Worm (Caenorhabditis elegans) whole organism, L4 larva: ENCODE results near the gene F07F6.4.

Source experiments
- F37D6.2 ChIP-seq: sonication (generic microtip); optimal IDR thresholded peaks from 2 replicates; lab custom pipeline; 2016; ENCODE audit warnings: mild to moderate bottlenecking, missing genetic modification characterization, missing compliant biosample characterization
- F49E8.2 ChIP-seq: sonication (generic microtip); optimal IDR thresholded peaks from 2 replicates; lab custom pipeline; 2016; ENCODE audit warnings: missing compliant biosample characterization, mild to moderate bottlenecking, missing genetic modification characterization, borderline replicate concordance
- Y105C5A.15 ChIP-seq: fragments of 200-800 bp; sonication (Bioruptor generic); IDR thresholded peaks from 2 replicates; pipeline ENCODE4 v1.3.6; 2022; ENCODE audit warnings: missing genetic modification characterization, missing compliant biosample characterization
- Y48G9A.11 ChIP-seq: fragments of 200-800 bp; sonication (Bioruptor generic); IDR thresholded peaks from 2 replicates; pipeline ENCODE4 v1.3.6; 2022; ENCODE audit warnings: missing genetic modification reagents, missing genetic modification characterization, missing compliant biosample characterization
- ZK546.5 ChIP-seq, 2 experiments: sonication (generic microtip); optimal IDR thresholded peaks; 2 replicates each; lab custom pipeline; 2017; ENCODE audit warnings: missing biosample characterization in 2 of 2, missing genetic modification characterization in 2 of 2
- aha-1 ChIP-seq: fragments of 150-350 bp; peaks from one replicate; lab custom pipeline; 2014; ENCODE audit warnings: missing biosample characterization, missing genetic modification characterization
- ama-1 ChIP-seq: fragments of 150-350 bp; optimal IDR thresholded peaks from 2 replicates; lab custom pipeline; 2014; ENCODE audit warnings: inconsistent platforms, mixed read lengths
- arid-1 ChIP-seq: fragments of 200-800 bp; sonication (Bioruptor generic); conservative IDR thresholded peaks from 2 replicates; pipeline ENCODE4 v1.3.6; 2022; ENCODE audit warnings: missing genetic modification reagents, missing genetic modification characterization, missing compliant biosample characterization
- attf-4 ChIP-seq: sonication (generic microtip); optimal IDR thresholded peaks from 3 replicates; lab custom pipeline; 2017; ENCODE audit warnings: missing biosample characterization, missing genetic modification characterization
- ceh-82 ChIP-seq: sonication (generic microtip); optimal IDR thresholded peaks from 2 replicates; lab custom pipeline; 2017; ENCODE audit warnings: missing biosample characterization, missing genetic modification characterization
- ces-1 ChIP-seq: fragments of 150-350 bp; sonication (generic microtip); optimal IDR thresholded peaks from 4 replicates; lab custom pipeline; 2014; ENCODE audit warnings: missing biosample characterization, missing genetic modification reagents, missing genetic modification characterization
- cey-2 ChIP-seq: sonication (generic microtip); optimal IDR thresholded peaks from 3 replicates; lab custom pipeline; 2017; ENCODE audit warnings: missing genetic modification characterization, mild to moderate bottlenecking, missing compliant biosample characterization, antibody characterized with exemption, borderline replicate concordance; ENCODE audit not compliant: insufficient read depth
- daf-16 ChIP-seq, 3 experiments: sonication (generic microtip); optimal IDR thresholded peaks; 2 replicates each; lab custom pipeline; 2016 to 2017; ENCODE audit warnings: missing genetic modification characterization in 3 of 3, missing genetic modification reagents in 3 of 3, mild to moderate bottlenecking in 2 of 3, missing compliant biosample characterization in 2 of 3, missing biosample characterization in 1 of 3, moderate library complexity in 1 of 3
- dmd-9 ChIP-seq: fragments of 200-800 bp; sonication (Bioruptor generic); IDR thresholded peaks from 2 replicates; pipeline ENCODE4 v1.3.6; 2022; ENCODE audit warnings: missing genetic modification reagents, missing genetic modification characterization, missing compliant biosample characterization
- dpl-1 ChIP-seq: fragments of 150-350 bp; optimal IDR thresholded peaks from 2 replicates; lab custom pipeline; 2014; ENCODE audit warnings: missing biosample characterization, missing genetic modification reagents, missing genetic modification characterization
- duxl-1 ChIP-seq: sonication (generic microtip); optimal IDR thresholded peaks from 2 replicates; lab custom pipeline; 2016; ENCODE audit warnings: mild to moderate bottlenecking, missing genetic modification characterization, moderate library complexity, missing compliant biosample characterization; ENCODE audit not compliant: poor library complexity
- egl-27 ChIP-seq: sonication (generic microtip); optimal IDR thresholded peaks from 3 replicates; lab custom pipeline; 2017; ENCODE audit warnings: missing biosample characterization, missing genetic modification reagents, missing genetic modification characterization
- egl-43 ChIP-seq: fragments of 200-800 bp; sonication (Bioruptor generic); IDR thresholded peaks from 2 replicates; pipeline ENCODE4 v1.3.6; 2022; ENCODE audit warnings: missing genetic modification reagents, missing genetic modification characterization, missing compliant biosample characterization
- fkh-10 ChIP-seq: fragments of 150-350 bp; optimal IDR thresholded peaks from 2 replicates; lab custom pipeline; 2014; ENCODE audit warnings: missing biosample characterization, missing genetic modification reagents, missing genetic modification characterization
- gei-8 ChIP-seq: fragments of 200-800 bp; sonication (Bioruptor generic); optimal IDR thresholded peaks from 2 replicates; lab custom pipeline; 2018; ENCODE audit warnings: mild to moderate bottlenecking, missing genetic modification characterization, missing compliant biosample characterization
- jun-1 ChIP-seq: fragments of 150-350 bp; optimal IDR thresholded peaks from 2 replicates; lab custom pipeline; 2014; ENCODE audit warnings: missing biosample characterization, missing genetic modification reagents, missing genetic modification characterization
- lin-38 ChIP-seq: fragments of 200-800 bp; sonication (Bioruptor generic); IDR thresholded peaks from 2 replicates; pipeline ENCODE4 v1.3.6; 2022; ENCODE audit warnings: missing genetic modification reagents, missing genetic modification characterization, missing compliant biosample characterization
- lsy-2 ChIP-seq, 2 experiments: fragments of 150-350 bp in 1 of 2; sonication (generic microtip) in 1 of 2; optimal IDR thresholded peaks; 2 replicates each; lab custom pipeline; 2014 to 2017; ENCODE audit warnings: missing biosample characterization in 2 of 2, missing genetic modification characterization in 2 of 2
- mes-2 ChIP-seq: sonication (generic microtip); optimal IDR thresholded peaks from 2 replicates; lab custom pipeline; 2016; ENCODE audit warnings: missing genotype, mild to moderate bottlenecking, missing genetic modification characterization, missing compliant biosample characterization; ENCODE audit not compliant: poor library complexity, severe bottlenecking
- nhr-237 ChIP-seq: sonication (generic microtip); optimal IDR thresholded peaks from 2 replicates; lab custom pipeline; 2017; ENCODE audit warnings: missing biosample characterization, missing genetic modification characterization
- nhr-25 ChIP-seq: sonication (generic microtip); optimal IDR thresholded peaks from 2 replicates; lab custom pipeline; 2017; ENCODE audit warnings: missing genetic modification characterization, mild to moderate bottlenecking, missing compliant biosample characterization, antibody characterized with exemption, moderate library complexity, borderline replicate concordance; ENCODE audit not compliant: insufficient read depth
- nhr-28 ChIP-seq: fragments of 150-350 bp; optimal IDR thresholded peaks from 2 replicates; lab custom pipeline; 2014; ENCODE audit warnings: missing biosample characterization, missing genetic modification characterization
- nhr-76 ChIP-seq: fragments of 150-350 bp; optimal IDR thresholded peaks from 2 replicates; lab custom pipeline; 2014; ENCODE audit warnings: missing biosample characterization, missing genetic modification characterization
- nhr-77 ChIP-seq: fragments of 150-350 bp; optimal IDR thresholded peaks from 2 replicates; lab custom pipeline; 2014; ENCODE audit warnings: missing biosample characterization, missing genetic modification characterization
- pha-4 ChIP-seq, 2 experiments: fragments of 150-350 bp in 1 of 2; fragments of 200-800 bp in 1 of 2; sonication (Bioruptor generic) in 1 of 2; IDR thresholded peaks in 1 of 2; optimal IDR thresholded peaks in 1 of 2; 2 replicates each; pipeline versions ENCODE4 v1.3.6 to Lab custom; 2014 to 2022; ENCODE audit warnings: missing genetic modification characterization in 2 of 2, missing genetic modification reagents in 2 of 2, missing biosample characterization in 1 of 2, missing compliant biosample characterization in 1 of 2
- saeg-2 ChIP-seq: fragments of 200-800 bp; sonication (Bioruptor generic); IDR thresholded peaks from 2 replicates; pipeline ENCODE4 v1.3.6; 2022; ENCODE audit warnings: missing genetic modification reagents, missing genetic modification characterization, missing compliant biosample characterization
- skn-1 ChIP-seq: fragments of 150-350 bp; optimal IDR thresholded peaks from 2 replicates; lab custom pipeline; 2014; ENCODE audit warnings: missing biosample characterization, missing genetic modification characterization
- snpc-4 ChIP-seq: fragments of 150-350 bp; optimal IDR thresholded peaks from 2 replicates; lab custom pipeline; 2014; ENCODE audit warnings: missing biosample characterization, missing genetic modification characterization
- spr-1 ChIP-seq: sonication (generic microtip); optimal IDR thresholded peaks from 2 replicates; lab custom pipeline; 2016; ENCODE audit warnings: mild to moderate bottlenecking, missing genetic modification characterization, missing compliant biosample characterization
- spr-3 ChIP-seq: fragments of 200-800 bp; sonication (Bioruptor generic); optimal IDR thresholded peaks from 2 replicates; lab custom pipeline; 2018; ENCODE audit warnings: mild to moderate bottlenecking, missing genetic modification characterization, missing compliant biosample characterization
- unc-130 ChIP-seq: sonication (generic microtip); optimal IDR thresholded peaks from 2 replicates; lab custom pipeline; 2016; ENCODE audit warnings: missing genetic modification reagents, missing genetic modification characterization, missing compliant biosample characterization
- unc-62 ChIP-seq, 3 experiments: fragments of 150-350 bp in 1 of 3; sonication (generic microtip); optimal IDR thresholded peaks in 2 of 3; peaks in 1 of 3; 1 replicate in 1 of 3; 2 replicates in 2 of 3; lab custom pipeline; 2014 to 2017; ENCODE audit warnings: missing biosample characterization in 3 of 3, missing genetic modification characterization in 3 of 3, missing genetic modification reagents in 3 of 3, missing genotype in 1 of 3
- ztf-11 ChIP-seq: fragments of 150-350 bp; optimal IDR thresholded peaks from 2 replicates; lab custom pipeline; 2014; ENCODE audit warnings: missing biosample characterization, missing genetic modification characterization

The F07F6.4 gene

DNA sequence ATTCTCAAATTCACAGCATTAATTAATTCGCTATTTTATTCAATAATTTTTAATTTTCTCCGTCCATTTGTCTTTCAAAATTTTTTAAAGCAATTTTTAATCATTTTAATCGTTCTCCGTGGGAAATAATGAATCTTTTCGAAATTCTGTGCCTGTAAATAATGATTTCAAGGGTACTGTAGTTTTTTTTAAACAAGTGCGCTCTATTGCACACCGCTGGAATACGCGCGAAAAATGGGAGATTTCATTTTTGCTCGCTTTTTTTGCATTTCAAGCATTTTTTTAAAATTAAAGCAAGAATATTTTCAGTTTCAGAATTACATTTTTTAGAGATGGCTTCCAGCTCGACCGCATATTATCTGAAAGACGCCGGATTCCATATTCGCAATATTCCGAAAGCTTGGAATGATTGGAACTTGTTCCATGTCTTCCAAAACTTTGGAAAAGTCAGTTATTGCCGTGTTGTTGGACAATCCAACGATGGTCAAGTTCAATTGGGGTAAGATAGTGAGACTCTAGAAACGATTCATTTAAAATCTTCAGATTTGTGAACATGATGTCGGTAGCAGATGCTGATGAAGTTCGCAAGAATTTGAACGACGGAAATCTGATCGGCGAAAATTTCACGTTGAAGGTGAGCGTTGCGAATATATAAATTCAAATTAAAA, 8.3 kb downstream of the F07F6.4 start, which contains the start of gene tofu-6:
Gene tofu-6, plus strand, starts transcription at position 302 of the 668 bp plus-strand sequence.
- no peak for TF ChIP-seq egl-43 (GFP tag; lab: Robert Waterston, UW)
- no peak for TF ChIP-seq jun-1
- no peak for TF ChIP-seq nhr-28 (tag; lab: Kevin White, UChicago)
- TF ChIP-seq aha-1, result peak; percentile 59
- TF ChIP-seq arid-1 (GFP tag; lab: Robert Waterston, UW), result no peak
- no peak for TF ChIP-seq ZK546.5 (tag; optimal IDR thresholded peaks at IDR 0.05; lab: Kevin White, UChicago)
- peak; percentile 53 for TF ChIP-seq unc-130 (GFP tag; lab: Kevin White, UChicago)
- no peak for TF ChIP-seq attf-4 (tag; lab: Kevin White, UChicago)
- peak; percentile 41 for TF ChIP-seq F49E8.2 (tag; lab: Kevin White, UChicago)
- TF ChIP-seq mes-2 (tag; lab: Kevin White, UChicago), result no peak
- TF ChIP-seq dpl-1 (GFP tag; lab: Kevin White, UChicago), result peak; percentile 45
- no peak for TF ChIP-seq ztf-11 (tag; lab: Kevin White, UChicago)
- TF ChIP-seq snpc-4 (tag; lab: Kevin White, UChicago), result no peak
- no peak for TF ChIP-seq pha-4 (GFP tag; IDR thresholded peaks at IDR 0.05; lab: Robert Waterston, UW)
- no peak for TF ChIP-seq pha-4 (tag; optimal IDR thresholded peaks at IDR 0.05; lab: Kevin White, UChicago)
- TF ChIP-seq ama-1, result no peak
- TF ChIP-seq nhr-77 (tag; lab: Kevin White, UChicago), result no peak
- TF ChIP-seq skn-1 (tag; lab: Kevin White, UChicago), result no peak
- TF ChIP-seq dmd-9 (GFP tag; lab: Robert Waterston, UW), result no peak
- no peak for TF ChIP-seq Y105C5A.15 (GFP tag; lab: Robert Waterston, UW)
- no peak for TF ChIP-seq gei-8
- no peak for TF ChIP-seq daf-16 (GFP tag; optimal IDR thresholded peaks at IDR 0.05; lab: Kevin White, UChicago)
- no peak for TF ChIP-seq daf-16 (tag; optimal IDR thresholded peaks at IDR 0.05; lab: Kevin White, UChicago)
- TF ChIP-seq spr-3 (GFP tag; lab: Kevin White, UChicago), result no peak
- TF ChIP-seq lin-38, result peak; percentile 94
- no peak for TF ChIP-seq egl-27 (tag; lab: Kevin White, UChicago)
- no peak for TF ChIP-seq nhr-76 (tag; lab: Kevin White, UChicago)
- no peak for TF ChIP-seq fkh-10 (GFP tag; lab: Kevin White, UChicago)
- TF ChIP-seq lsy-2 (tag; optimal IDR thresholded peaks at IDR 0.05; lab: Kevin White, UChicago), result peak in 1 of 2 experiments; percentile 92
- TF ChIP-seq nhr-25 (tag; lab: Kevin White, UChicago), result no peak
- TF ChIP-seq cey-2 (tag; lab: Kevin White, UChicago), result no peak
- 0 out of 2 replicates have a peak, but pooled peaks have one; percentile 56 for TF ChIP-seq Y48G9A.11 (GFP tag; lab: Robert Waterston, UW)

DNA sequence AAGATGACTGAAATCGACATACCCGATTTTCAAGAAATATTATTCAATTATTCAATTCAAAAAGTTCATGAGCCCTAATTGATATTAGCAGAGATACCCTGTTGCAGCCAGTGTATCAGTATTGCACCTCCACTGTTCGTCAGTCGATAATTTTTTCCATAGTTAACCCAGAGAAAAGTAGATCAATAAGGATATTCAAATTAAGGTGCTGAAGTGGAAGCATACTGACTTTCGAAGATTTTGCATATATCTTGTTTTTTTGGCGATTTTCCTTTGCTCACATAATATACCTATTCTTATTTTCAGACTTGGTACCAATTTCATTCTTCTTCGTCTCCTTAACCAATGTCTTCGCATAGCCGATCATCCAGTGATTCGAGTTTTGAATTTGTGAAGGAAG, 10.4 kb downstream of the F07F6.4 start, which contains the start of gene EEED8.15:
Gene EEED8.15, plus strand, starts transcription at position 301 of the 400 bp plus-strand sequence.
- TF ChIP-seq saeg-2 (GFP tag; lab: Robert Waterston, UW), result no peak
- TF ChIP-seq unc-62 (GFP tag; optimal IDR thresholded peaks at IDR 0.05 in 1 of 2; lab: Kevin White, UChicago), result peak in 1 of 2 experiments; percentile 57
- no peak for TF ChIP-seq unc-62 (tag; optimal IDR thresholded peaks at IDR 0.05; lab: Kevin White, UChicago)
- TF ChIP-seq, all 104 proteins: peak for 1

ce11 chrII:5418317-5418716, 11.1 kb downstream of the F07F6.4 start:
- TF ChIP-seq ces-1 (GFP tag; lab: Kevin White, UChicago) (no peak), spr-1 (tag; lab: Kevin White, UChicago) (no peak), nhr-237 (tag; lab: Kevin White, UChicago) (no peak), fkh-10 (GFP tag; lab: Kevin White, UChicago) (no peak), duxl-1 (no peak), F37D6.2 (tag; lab: Kevin White, UChicago) (no peak), ceh-82 (no peak), aha-1 (no peak), pha-4 (GFP tag; IDR thresholded peaks at IDR 0.05; lab: Robert Waterston, UW) (no peak), pha-4 (tag; optimal IDR thresholded peaks at IDR 0.05; lab: Kevin White, UChicago) (no peak)
